Fruit fly (Drosophila melanogaster): ENCODE data around the gene NijA.

Gene NijA

dm6 chr3L:10656451-10657198, 40.1 kb downstream of the NijA start (continued):
- TF ChIP-seq CG14965 (GFP tag; optimal IDR thresholded peaks at IDR 0.05; ENCODE audit: borderline replicate concordance) (peak; percentile 59), CG12391 (tag; optimal IDR thresholded peaks at IDR 0.05) (peak; percentile 46), CG34376 (GFP tag; optimal IDR thresholded peaks at IDR 0.05) (peak; percentile 56), CG18619 (GFP tag; optimal IDR thresholded peaks at IDR 0.05) (peak; percentile 70), dan (GFP tag; IDR thresholded peaks at IDR 0.05) (no peak), HLH54F (GFP tag; optimal IDR thresholded peaks at IDR 0.05) (peak; percentile 2), hb (GFP tag; IDR thresholded peaks at IDR 0.05; ENCODE audit: partially characterized antibody) (no peak), Jarid2 (GFP tag; optimal IDR thresholded peaks at IDR 0.05) (peak; percentile 59), CG12744 (GFP tag; optimal IDR thresholded peaks at IDR 0.05) (peak; percentile 53), CG10462 (GFP tag; optimal IDR thresholded peaks at IDR 0.05) (peak; percentile 24), br (optimal IDR thresholded peaks at IDR 0.05) (no peak), bbx (GFP tag; IDR thresholded peaks at IDR 0.05; ENCODE audit: partially characterized antibody) (no peak), Rfx (GFP tag; IDR thresholded peaks at IDR 0.05) (peak; percentile 19; the same call in 1 of the 2 replicates), bigmax (GFP tag; optimal IDR thresholded peaks at IDR 0.05) (peak; percentile 13), CG9817 (tag; optimal IDR thresholded peaks at IDR 0.05) (peak; percentile 45), unpg (GFP tag; optimal IDR thresholded peaks at IDR 0.05) (peak; percentile 69), CG12219 (GFP tag; optimal IDR thresholded peaks at IDR 0.05) (peak; percentile 56), sc (optimal IDR thresholded peaks at IDR 0.05) (no peak), sc (GFP tag; optimal IDR thresholded peaks at IDR 0.05) (peak; percentile 62), CrebB (tag; optimal IDR thresholded peaks at IDR 0.05) (peak; percentile 85), slp2 (GFP tag; optimal IDR thresholded peaks at IDR 0.05) (no peak), knrl (GFP tag; IDR thresholded peaks at IDR 0.05; ENCODE audit: partially characterized antibody) (no peak), gcm (GFP tag; optimal IDR thresholded peaks at IDR 0.05) (peak; percentile 57), CG8359 (GFP tag; optimal IDR thresholded peaks at IDR 0.05; ENCODE audit: borderline replicate concordance) (peak; percentile 28), sim (GFP tag; IDR thresholded peaks at IDR 0.05) (peak; percentile 48; the same call in 1 of the 2 replicates), pho (GFP tag; optimal IDR thresholded peaks at IDR 0.05) (peak; percentile 42), Lim3 (GFP tag; IDR thresholded peaks at IDR 0.05) (no peak), Nf-YA (GFP tag; IDR thresholded peaks at IDR 0.05) (no peak), fd3F (GFP tag; optimal IDR thresholded peaks at IDR 0.05) (peak; percentile 69), Ptx1 (GFP tag; IDR thresholded peaks at IDR 0.05) (0 out of 2 replicates have a peak, but pooled peaks have one; percentile 17), scrt (GFP tag; optimal IDR thresholded peaks at IDR 0.05) (peak; percentile 62), TFAM (GFP tag; optimal IDR thresholded peaks at IDR 0.05) (peak; percentile 34), Meics (GFP tag; optimal IDR thresholded peaks at IDR 0.05) (peak; percentile 74), wek (GFP tag; optimal IDR thresholded peaks at IDR 0.05) (peak; percentile 77), org-1 (GFP tag; optimal IDR thresholded peaks at IDR 0.05) (peak; percentile 76), CG7786 (GFP tag; optimal IDR thresholded peaks at IDR 0.05) (peak; percentile 26), CG1832 (GFP tag; optimal IDR thresholded peaks at IDR 0.05) (no peak), sob (GFP tag; IDR thresholded peaks at IDR 0.05) (peak; percentile 75; the same call in 1 of the 2 replicates), CG9609 (GFP tag; optimal IDR thresholded peaks at IDR 0.05) (no peak), jumu (GFP tag; optimal IDR thresholded peaks at IDR 0.05) (no peak), CG12299 (tag; optimal IDR thresholded peaks at IDR 0.05) (peak; percentile 53), CoRest (tag; optimal IDR thresholded peaks at IDR 0.05) (peak; percentile 63), CG6791 (GFP tag; IDR thresholded peaks at IDR 0.05; ENCODE audit: partially characterized antibody) (no peak), tx (GFP tag; optimal IDR thresholded peaks at IDR 0.05) (peak; percentile 23), Drgx (GFP tag; IDR thresholded peaks at IDR 0.05) (no peak; the same call in 1 of the 2 replicates), CG31388 (GFP tag; optimal IDR thresholded peaks at IDR 0.05) (no peak), CG10565 (GFP tag; optimal IDR thresholded peaks at IDR 0.05) (no peak), wdn (GFP tag; IDR thresholded peaks at IDR 0.05) (no peak), CG9727 (GFP tag; optimal IDR thresholded peaks at IDR 0.05) (peak; percentile 70)
